Fruit fly (Drosophila melanogaster) whole organism: ENCODE results near the gene Polr2B.

Experiments used
- pan ChIP-seq: fragments of >200 bp; optimal IDR thresholded peaks from 2 replicates; lab custom pipeline; 2017
- psq ChIP-seq: fragments of >200 bp; optimal IDR thresholded peaks from 2 replicates; lab custom pipeline; 2017

DNA sequence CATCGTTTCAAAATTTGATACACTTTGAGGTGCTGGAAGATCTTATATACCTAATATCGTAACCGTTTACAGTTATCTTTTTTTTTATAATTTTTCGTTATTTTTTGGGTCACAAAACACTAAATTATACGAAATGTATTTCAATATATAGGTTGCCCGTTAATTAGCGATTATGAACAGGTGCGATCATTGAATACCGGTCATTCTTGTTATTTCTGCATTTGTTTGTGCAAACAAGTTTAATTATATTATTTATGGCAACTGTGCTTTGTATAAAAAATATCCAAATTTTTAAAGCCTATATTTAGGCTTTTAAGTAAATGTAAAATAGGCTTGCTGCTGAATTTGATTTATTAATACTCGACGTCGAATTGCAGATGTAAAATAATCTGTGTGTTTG is 27.0 kb downstream of the Polr2B start, which contains the start of gene CG42500:
- no peak for TF ChIP-seq pan (lab: Kevin White, UChicago)
- TF ChIP-seq psq (lab: Kevin White, UChicago): no peak
